Fruit fly (Drosophila melanogaster) whole organism, embryonic: ENCODE results near the gene CG17163.
A peak's percentile ranks its signal among the peaks of the same experiment; 100 is the strongest.

Experiments
- Atf3 ChIP-seq: fragments of 200-800 bp; sonication (Bioruptor generic); optimal IDR thresholded peaks from 3 replicates; lab custom pipeline; 2016; ENCODE audit warnings: missing biosample characterization, missing genetic modification characterization
- CG10209 ChIP-seq: fragments of 200-800 bp; sonication (Bioruptor generic); optimal IDR thresholded peaks from 3 replicates; lab custom pipeline; 2017; ENCODE audit warnings: missing biosample characterization, mild to moderate bottlenecking, missing genetic modification characterization, missing genetic modification reagents
- CG10431 ChIP-seq: fragments of 200-800 bp; sonication (Bioruptor generic); optimal IDR thresholded peaks from 3 replicates; lab custom pipeline; 2018; ENCODE audit warnings: missing biosample characterization, mild to moderate bottlenecking, missing genetic modification characterization
- CG10462 ChIP-seq: fragments of 200-800 bp; sonication (Bioruptor generic); optimal IDR thresholded peaks from 2 replicates; lab custom pipeline; 2016; ENCODE audit warnings: missing biosample characterization, missing genetic modification characterization
- CG10979 ChIP-seq: fragments of 200-800 bp; sonication (Bioruptor generic); optimal IDR thresholded peaks from 2 replicates; lab custom pipeline; 2018; ENCODE audit warnings: missing biosample characterization, mild to moderate bottlenecking, missing genetic modification characterization, moderate library complexity
- CG12155 ChIP-seq: fragments of 200-800 bp; sonication (Bioruptor generic); optimal IDR thresholded peaks from 3 replicates; lab custom pipeline; 2016; ENCODE audit warnings: missing biosample characterization, missing genetic modification characterization
- CG12299 ChIP-seq: fragments of 200-800 bp; sonication (Bioruptor generic); optimal IDR thresholded peaks from 2 replicates; lab custom pipeline; 2018; ENCODE audit warnings: missing biosample characterization, mild to moderate bottlenecking, missing genetic modification characterization
- CG14710 ChIP-seq: fragments of 200-800 bp; sonication (Bioruptor generic); optimal IDR thresholded peaks from 3 replicates; lab custom pipeline; 2019; ENCODE audit warnings: missing biosample characterization, mild to moderate bottlenecking, missing genetic modification characterization, moderate library complexity
- CG1529 ChIP-seq: fragments of 200-800 bp; sonication (Bioruptor generic); optimal IDR thresholded peaks from 3 replicates; lab custom pipeline; 2018; ENCODE audit warnings: missing biosample characterization, missing genetic modification characterization
- CG2199 ChIP-seq: fragments of 200-800 bp; sonication (Bioruptor generic); IDR thresholded peaks from 3 replicates; pipeline ENCODE4 v1.3.6; 2022; ENCODE audit warnings: missing biosample characterization, missing genetic modification characterization
- CG30403 ChIP-seq: fragments of 200-800 bp; sonication (Bioruptor generic); optimal IDR thresholded peaks from 3 replicates; lab custom pipeline; 2016; ENCODE audit warnings: missing biosample characterization, missing genetic modification characterization
- CG31441 ChIP-seq: fragments of 200-800 bp; sonication (Bioruptor generic); IDR thresholded peaks from 2 replicates; pipeline ENCODE4 v1.3.6; 2022; ENCODE audit warnings: missing biosample characterization, missing genetic modification characterization
- CG34224 ChIP-seq: fragments of 200-800 bp; sonication (Bioruptor generic); IDR thresholded peaks from 3 replicates; pipeline ENCODE4 v1.3.6; 2022; ENCODE audit warnings: missing biosample characterization, missing genetic modification characterization; ENCODE audit not compliant: partially characterized antibody
- CG5180 ChIP-seq: fragments of 200-800 bp; sonication (Bioruptor generic); optimal IDR thresholded peaks from 3 replicates; lab custom pipeline; 2017; ENCODE audit warnings: missing biosample characterization, missing genetic modification characterization, mild to moderate bottlenecking, moderate library complexity, missing genetic modification reagents
- CG6254 ChIP-seq: fragments of 200-800 bp; sonication (Bioruptor generic); optimal IDR thresholded peaks from 3 replicates; lab custom pipeline; 2017; ENCODE audit warnings: mild to moderate bottlenecking, missing biosample characterization, missing genetic modification reagents, missing genetic modification characterization
- CG6854 ChIP-seq: fragments of 200-800 bp; sonication (Bioruptor generic); optimal IDR thresholded peaks from 3 replicates; lab custom pipeline; 2017; ENCODE audit warnings: missing biosample characterization, mild to moderate bottlenecking, missing genetic modification characterization
- CG7357 ChIP-seq: fragments of 200-800 bp; sonication (Bioruptor generic); IDR thresholded peaks from 3 replicates; pipeline ENCODE4 v1.3.6; 2022; ENCODE audit warnings: missing biosample characterization, missing genetic modification characterization
- CG8281 ChIP-seq: fragments of 200-800 bp; sonication (Bioruptor generic); optimal IDR thresholded peaks from 2 replicates; lab custom pipeline; 2018; ENCODE audit warnings: missing biosample characterization, mild to moderate bottlenecking, missing genetic modification characterization, moderate library complexity
- CG8359 ChIP-seq: fragments of 200-800 bp; sonication (Bioruptor generic); optimal IDR thresholded peaks from 2 replicates; lab custom pipeline; 2017; ENCODE audit warnings: missing biosample characterization, mild to moderate bottlenecking, missing genetic modification characterization, borderline replicate concordance
- CG9437 ChIP-seq: fragments of 200-800 bp; sonication (Bioruptor generic); optimal IDR thresholded peaks from 2 replicates; lab custom pipeline; 2018; ENCODE audit warnings: missing biosample characterization, mild to moderate bottlenecking, missing genetic modification characterization
- CG9932 ChIP-seq: fragments of 200-800 bp; sonication (Bioruptor generic); IDR thresholded peaks from 2 replicates; pipeline ENCODE4 v1.3.6; 2022; ENCODE audit warnings: missing biosample characterization, missing genetic modification characterization
- CTCF ChIP-seq: fragments of 200-800 bp; sonication (Bioruptor generic); optimal IDR thresholded peaks from 2 replicates; lab custom pipeline; 2017; ENCODE audit warnings: missing biosample characterization, mild to moderate bottlenecking, missing genetic modification characterization, moderate library complexity
- CkIIα-i1 ChIP-seq: fragments of 200-800 bp; sonication (Bioruptor generic); IDR thresholded peaks from 2 replicates; pipeline ENCODE4 v1.3.6; 2022; ENCODE audit warnings: missing biosample characterization, missing genetic modification characterization
- Fer3 ChIP-seq: fragments of 200-800 bp; sonication (Bioruptor generic); optimal IDR thresholded peaks from 2 replicates; lab custom pipeline; 2018; ENCODE audit warnings: missing biosample characterization, mild to moderate bottlenecking, missing genetic modification characterization, moderate library complexity
- Gsc ChIP-seq: fragments of 200-800 bp; sonication (Bioruptor generic); IDR thresholded peaks from 2 replicates; pipeline ENCODE4 v1.3.6; 2022; ENCODE audit warnings: missing biosample characterization, missing genetic modification characterization
- HLHmδ ChIP-seq: fragments of 200-800 bp; sonication (Bioruptor generic); optimal IDR thresholded peaks from 2 replicates; lab custom pipeline; 2018; ENCODE audit warnings: missing biosample characterization, mild to moderate bottlenecking, missing genetic modification characterization, moderate library complexity
- HmgZ ChIP-seq: fragments of 200-800 bp; sonication (Bioruptor generic); optimal IDR thresholded peaks from 2 replicates; lab custom pipeline; 2018; ENCODE audit warnings: missing biosample characterization, mild to moderate bottlenecking, missing genetic modification characterization
- Max ChIP-seq: fragments of 200-800 bp; sonication (Bioruptor generic); optimal IDR thresholded peaks from 2 replicates; lab custom pipeline; 2016; ENCODE audit warnings: missing biosample characterization, mild to moderate bottlenecking, missing genetic modification characterization
- Oli ChIP-seq: fragments of 200-800 bp; sonication (Bioruptor generic); optimal IDR thresholded peaks from 2 replicates; lab custom pipeline; 2018; ENCODE audit warnings: missing biosample characterization, mild to moderate bottlenecking, missing genetic modification characterization, moderate library complexity
- Side ChIP-seq: fragments of 200-800 bp; sonication (Bioruptor generic); optimal IDR thresholded peaks from 2 replicates; lab custom pipeline; 2016; ENCODE audit warnings: missing biosample characterization, missing genetic modification characterization
- Sox102F ChIP-seq: fragments of 200-800 bp; sonication (Bioruptor generic); optimal IDR thresholded peaks from 2 replicates; lab custom pipeline; 2018; ENCODE audit warnings: missing biosample characterization, mild to moderate bottlenecking, missing genetic modification characterization, moderate library complexity
- Vsx1 ChIP-seq: fragments of 200-800 bp; sonication (Bioruptor generic); optimal IDR thresholded peaks from 2 replicates; lab custom pipeline; 2017; ENCODE audit warnings: missing biosample characterization, mild to moderate bottlenecking, missing genetic modification characterization, missing genetic modification reagents
- dan ChIP-seq: fragments of 200-800 bp; sonication (Bioruptor generic); IDR thresholded peaks from 2 replicates; pipeline ENCODE4 v1.3.6; 2022; ENCODE audit warnings: missing biosample characterization, missing genetic modification characterization
- dmrt11E ChIP-seq: fragments of 200-800 bp; sonication (Bioruptor generic); optimal IDR thresholded peaks from 3 replicates; lab custom pipeline; 2018; ENCODE audit warnings: missing biosample characterization, mild to moderate bottlenecking, missing genetic modification characterization, moderate library complexity
- insv ChIP-seq, 2 experiments: fragments of 200-800 bp; sonication (Bioruptor generic); optimal IDR thresholded peaks; 3 replicates each; lab custom pipeline; 2016 to 2018; ENCODE audit warnings: missing biosample characterization in 2 of 2, missing genetic modification characterization in 2 of 2
- jumu ChIP-seq: fragments of 200-800 bp; sonication (Bioruptor generic); optimal IDR thresholded peaks from 3 replicates; lab custom pipeline; 2016; ENCODE audit warnings: missing biosample characterization, missing genetic modification characterization
- lilli ChIP-seq: fragments of 200-800 bp; sonication (Bioruptor generic); optimal IDR thresholded peaks from 3 replicates; lab custom pipeline; 2016; ENCODE audit warnings: missing biosample characterization, missing genetic modification characterization
- lov ChIP-seq, 2 experiments: fragments of 200-800 bp in 1 of 2; fragments of >200 bp in 1 of 2; sonication (Bioruptor generic) in 1 of 2; IDR thresholded peaks in 1 of 2; optimal IDR thresholded peaks in 1 of 2; 2 replicates in 1 of 2; 3 replicates in 1 of 2; pipeline versions ENCODE4 v1.3.6 to Lab custom; 2017 to 2022; ENCODE audit warnings: missing biosample characterization in 1 of 2, missing genetic modification characterization in 1 of 2
- mld ChIP-seq: fragments of 200-800 bp; sonication (Bioruptor generic); IDR thresholded peaks from 3 replicates; pipeline ENCODE4 v1.3.6; 2022; ENCODE audit warnings: missing biosample characterization, missing genetic modification characterization; ENCODE audit not compliant: partially characterized antibody
- nmo ChIP-seq: fragments of 200-800 bp; sonication (Bioruptor generic); optimal IDR thresholded peaks from 2 replicates; lab custom pipeline; 2018; ENCODE audit warnings: missing biosample characterization, mild to moderate bottlenecking, missing genetic modification characterization, moderate library complexity
- pita ChIP-seq: fragments of 200-800 bp; sonication (Bioruptor generic); optimal IDR thresholded peaks from 2 replicates; lab custom pipeline; 2017; ENCODE audit warnings: missing biosample characterization, mild to moderate bottlenecking, missing genetic modification characterization
- pnt ChIP-seq: fragments of 200-800 bp; sonication (Bioruptor generic); optimal IDR thresholded peaks from 3 replicates; lab custom pipeline; 2016; ENCODE audit warnings: missing biosample characterization, missing genetic modification characterization
- prd ChIP-seq, 3 experiments: fragments of >200 bp in 2 of 3; fragments of 200-800 bp in 1 of 3; sonication (Bioruptor generic) in 1 of 3; optimal IDR thresholded peaks in 2 of 3; IDR thresholded peaks in 1 of 3; 2 replicates in 2 of 3; 3 replicates in 1 of 3; pipeline versions ENCODE4 v1.3.6 to Lab custom; 2017 to 2022; ENCODE audit warnings: missing biosample characterization in 1 of 3, missing genetic modification characterization in 1 of 3
- row ChIP-seq: fragments of 200-800 bp; sonication (Bioruptor generic); IDR thresholded peaks from 3 replicates; pipeline ENCODE4 v1.3.6; 2022; ENCODE audit warnings: missing biosample characterization, missing genetic modification characterization
- scrt ChIP-seq: fragments of 200-800 bp; sonication (Bioruptor generic); optimal IDR thresholded peaks from 2 replicates; lab custom pipeline; 2018; ENCODE audit warnings: missing biosample characterization, mild to moderate bottlenecking, missing genetic modification characterization, moderate library complexity
- sd ChIP-seq: fragments of 200-800 bp; sonication (Bioruptor generic); optimal IDR thresholded peaks from 3 replicates; lab custom pipeline; 2018; ENCODE audit warnings: missing biosample characterization, mild to moderate bottlenecking, missing genetic modification characterization, moderate library complexity
- tgo ChIP-seq: fragments of 200-800 bp; sonication (Bioruptor generic); IDR thresholded peaks from 3 replicates; pipeline ENCODE4 v1.3.6; 2022; ENCODE audit warnings: missing biosample characterization, missing genetic modification characterization
- zfh1 ChIP-seq: fragments of 200-800 bp; sonication (Bioruptor generic); IDR thresholded peaks from 3 replicates; pipeline ENCODE4 v1.3.6; 2022; ENCODE audit warnings: missing biosample characterization, missing genetic modification characterization

The CG17163 gene

DNA sequence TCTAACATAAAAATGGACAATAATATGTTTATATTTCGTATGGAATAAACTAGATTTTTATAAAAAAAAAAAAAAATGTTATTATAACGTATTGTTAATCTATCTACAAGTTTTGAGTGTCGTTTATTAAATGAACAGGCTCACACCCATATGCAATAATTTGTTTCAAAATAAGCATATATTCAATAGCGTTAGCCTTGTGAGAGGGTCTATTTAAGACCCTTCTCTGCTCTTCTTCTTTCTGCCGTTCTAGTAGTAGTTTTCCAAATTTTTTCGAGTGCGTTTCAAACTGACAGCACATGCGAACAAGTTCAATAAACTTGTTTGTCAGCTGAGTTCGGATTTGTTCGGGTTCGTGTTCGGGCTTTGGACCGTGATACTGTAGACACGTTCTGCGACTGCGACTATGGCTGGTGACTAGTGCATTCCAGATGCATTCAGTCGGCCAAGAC lies 11.2 kb downstream of the CG17163 start (continued):
- TF ChIP-seq Oli (tag; lab: Kevin White, UChicago), result peak; percentile 34
- no peak for TF ChIP-seq Gsc (GFP tag; lab: Robert Waterston, UW)
- TF ChIP-seq CG6254, result no peak
- no peak for TF ChIP-seq zfh1 (GFP tag; lab: Robert Waterston, UW)
- TF ChIP-seq CG9932 (GFP tag; lab: Robert Waterston, UW), result no peak
- peak; percentile 31; the same call in 1 of the 2 replicates for TF ChIP-seq CG31441
- TF ChIP-seq Sox102F (GFP tag; lab: Kevin White, UChicago), result peak; percentile 30
- TF ChIP-seq jumu (GFP tag; lab: Kevin White, UChicago), result no peak
- TF ChIP-seq sd (tag; lab: Kevin White, UChicago), result peak; percentile 30
- TF ChIP-seq prd (optimal IDR thresholded peaks at IDR 0.05; lab: Kevin White, UChicago), result no peak
- 0 out of 3 replicates have a peak, but pooled peaks have one; percentile 19 for TF ChIP-seq prd (GFP tag; IDR thresholded peaks at IDR 0.05; lab: Robert Waterston, UW)
- no peak for TF ChIP-seq CG7357 (GFP tag; lab: Robert Waterston, UW)
- peak; percentile 22 for TF ChIP-seq CG9437
- no peak for TF ChIP-seq pnt
- no peak for TF ChIP-seq Fer3
- no peak for TF ChIP-seq CG10462 (GFP tag; lab: Kevin White, UChicago)
- TF ChIP-seq lilli, result no peak
- no peak for TF ChIP-seq CG6854
- no peak for TF ChIP-seq scrt (GFP tag; lab: Kevin White, UChicago)
- TF ChIP-seq Vsx1 (GFP tag; lab: Kevin White, UChicago), result no peak
- TF ChIP-seq CG8281 (tag; lab: Kevin White, UChicago), result no peak
- TF ChIP-seq CG30403 (GFP tag; lab: Kevin White, UChicago), result peak; percentile 16
- TF ChIP-seq insv (GFP tag; optimal IDR thresholded peaks at IDR 0.05; lab: Kevin White, UChicago), result no peak
- peak; percentile 41 for TF ChIP-seq row (GFP tag; lab: Robert Waterston, UW)
- TF ChIP-seq CkIIα-i1 (GFP tag; lab: Robert Waterston, UW), result no peak
- no peak for TF ChIP-seq pita
- peak; percentile 1 for TF ChIP-seq CG14710 (tag; lab: Kevin White, UChicago)

DNA sequence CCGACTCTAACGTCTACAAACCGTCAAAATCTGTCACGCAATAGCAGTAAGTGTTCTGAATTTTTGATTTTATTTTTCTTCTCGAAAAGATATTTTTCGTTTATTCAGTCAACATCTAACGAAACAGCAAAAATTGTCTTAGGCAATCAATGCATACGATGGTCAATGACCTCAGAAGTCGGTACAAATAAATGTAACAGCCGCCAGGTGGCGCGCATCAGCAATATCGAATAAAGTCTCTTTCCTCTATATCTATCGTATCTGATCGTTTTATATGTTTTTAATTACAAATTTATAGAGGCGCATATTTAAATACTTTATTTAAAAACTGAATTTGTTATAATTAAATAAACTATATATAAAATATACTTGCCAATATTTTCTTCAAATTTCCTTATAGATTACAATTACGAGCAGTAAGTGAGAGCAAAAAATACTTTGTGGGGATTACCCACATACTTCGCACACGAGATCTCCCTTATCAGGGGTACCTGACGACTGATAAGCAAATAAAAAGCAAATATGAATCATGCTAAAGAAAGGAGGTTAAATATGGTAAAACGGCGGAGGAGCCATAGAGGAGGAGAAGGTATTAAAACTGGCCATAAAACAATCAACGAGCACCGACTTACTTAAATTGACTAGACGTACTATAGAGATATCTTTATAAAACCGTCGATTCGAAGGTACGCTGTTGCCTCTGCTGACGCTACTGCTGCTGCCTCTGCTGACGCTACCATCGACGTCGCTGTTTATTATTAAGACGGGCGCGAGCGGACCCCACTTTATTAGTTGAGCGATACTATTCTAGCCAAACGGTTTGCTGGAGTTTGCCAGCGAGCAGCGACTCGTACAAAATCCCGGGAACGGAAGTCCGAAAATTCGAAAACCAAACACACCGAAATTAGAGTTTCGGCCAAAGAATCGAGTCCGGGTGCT lies 14.7 kb downstream of the CG17163 start, which contains the start of gene CG17167:
TSS of gene CG17167 (plus strand) at position 781 of the 939 bp plus-strand sequence.
- peak; percentile 68 for TF ChIP-seq CG10979 (tag; lab: Kevin White, UChicago)
- TF ChIP-seq CG10431 (GFP tag; lab: Kevin White, UChicago), result no peak
- TF ChIP-seq Side (GFP tag; lab: Kevin White, UChicago), result no peak
- no peak for TF ChIP-seq CG10209 (GFP tag; lab: Kevin White, UChicago)
- TF ChIP-seq CTCF (GFP tag; lab: Kevin White, UChicago), result peak; percentile 82
- no peak for TF ChIP-seq nmo (GFP tag; lab: Kevin White, UChicago)
- no peak for TF ChIP-seq CG8359
- no peak for TF ChIP-seq CG5180 (GFP tag; lab: Kevin White, UChicago)
- TF ChIP-seq tgo (GFP tag; lab: Robert Waterston, UW), result no peak
- no peak for TF ChIP-seq HmgZ
- no peak for TF ChIP-seq lov (optimal IDR thresholded peaks at IDR 0.05; lab: Kevin White, UChicago)
- no peak for TF ChIP-seq lov (GFP tag; IDR thresholded peaks at IDR 0.05; lab: Robert Waterston, UW)
- no peak for TF ChIP-seq CG12299
- TF ChIP-seq dmrt11E (tag; lab: Kevin White, UChicago), result no peak
- no peak for TF ChIP-seq mld
- TF ChIP-seq HLHmδ (GFP tag; lab: Kevin White, UChicago), result no peak
- no peak for TF ChIP-seq dan (GFP tag; lab: Robert Waterston, UW)
- no peak for TF ChIP-seq CG34224 (GFP tag; lab: Robert Waterston, UW)
- no peak for TF ChIP-seq Max (GFP tag; lab: Kevin White, UChicago)
- no peak for TF ChIP-seq CG1529
- peak; percentile 69; the same call in 1 of the 3 replicates for TF ChIP-seq CG2199
- TF ChIP-seq CG12155 (GFP tag; lab: Kevin White, UChicago), result no peak
- no peak for TF ChIP-seq Atf3
